Fruit fly (Drosophila melanogaster): Measurements from ENCODE around the gene CG1468.

CG1468 gene

DNA sequence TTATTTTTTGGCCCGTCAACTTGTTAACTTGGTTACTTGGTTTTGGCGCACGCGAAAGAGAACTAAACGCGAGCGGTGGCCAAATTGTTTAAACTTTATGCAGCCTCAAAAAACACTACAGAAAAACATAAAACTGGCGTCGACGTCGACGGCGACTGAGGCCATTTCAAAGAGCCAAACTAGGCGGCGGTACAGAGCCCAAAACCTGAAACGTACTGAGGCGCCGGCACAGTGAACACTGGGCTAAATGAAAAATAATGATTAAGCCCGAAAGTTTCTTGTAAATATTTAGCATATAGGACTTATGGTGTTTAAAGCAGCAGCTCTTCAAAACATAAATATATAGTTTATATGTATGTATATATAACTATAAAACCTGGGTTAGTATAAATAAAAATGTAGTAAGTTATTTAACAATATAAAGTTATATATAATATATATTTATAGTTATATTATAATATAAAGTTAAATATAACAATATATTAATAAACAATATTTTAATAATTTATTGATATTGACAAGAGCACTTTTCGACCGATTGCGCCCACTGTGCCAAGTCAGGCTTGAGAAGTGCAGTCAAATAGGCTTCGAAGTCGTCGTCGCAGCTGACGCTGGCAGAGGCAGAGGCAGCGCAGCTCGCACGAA is 21.4 kb downstream of the CG1468 start, which contains the start of gene CG15249 (continued):
- peak; percentile 75 for TF ChIP-seq CG11504 (tag; optimal IDR thresholded peaks at IDR 0.05)
- TF ChIP-seq TFAM (GFP tag; optimal IDR thresholded peaks at IDR 0.05): no peak
- TF ChIP-seq CG14014 (GFP tag; IDR thresholded peaks at IDR 0.05): no peak
- TF ChIP-seq Ssrp (tag; optimal IDR thresholded peaks at IDR 0.05): peak; percentile 67
- no peak for TF ChIP-seq pan (optimal IDR thresholded peaks at IDR 0.05)
- TF ChIP-seq pan (GFP tag; optimal IDR thresholded peaks at IDR 0.05 in 1 of 2, IDR thresholded peaks at IDR 0.05 in 1 of 2): no peak
- TF ChIP-seq B-H1 (GFP tag; IDR thresholded peaks at IDR 0.05): no peak; the same call in 2 of the 3 replicates
- no peak for TF ChIP-seq Awh (GFP tag; IDR thresholded peaks at IDR 0.05)
- TF ChIP-seq E2f2 (GFP tag; IDR thresholded peaks at IDR 0.05): peak; percentile 33; the same call in 1 of the 2 replicates
- TF ChIP-seq hb (GFP tag; IDR thresholded peaks at IDR 0.05; ENCODE audit: partially characterized antibody): no peak
- TF ChIP-seq luna (GFP tag; optimal IDR thresholded peaks at IDR 0.05): no peak
- no peak for TF ChIP-seq ERR (GFP tag; optimal IDR thresholded peaks at IDR 0.05)
- no peak for TF ChIP-seq cas (GFP tag; IDR thresholded peaks at IDR 0.05)
- TF ChIP-seq usp (GFP tag; optimal IDR thresholded peaks at IDR 0.05): no peak
- TF ChIP-seq Bteb2 (GFP tag; optimal IDR thresholded peaks at IDR 0.05): no peak
- peak; percentile 47 for TF ChIP-seq CG17385 (GFP tag; optimal IDR thresholded peaks at IDR 0.05)
- peak; percentile 5 for TF ChIP-seq CG9727 (GFP tag; optimal IDR thresholded peaks at IDR 0.05)
- TF ChIP-seq CG15011 (GFP tag; optimal IDR thresholded peaks at IDR 0.05): no peak
- TF ChIP-seq shn (GFP tag; optimal IDR thresholded peaks at IDR 0.05): no peak
- TF ChIP-seq crol (GFP tag; IDR thresholded peaks at IDR 0.05): no peak
- TF ChIP-seq pros (GFP tag; optimal IDR thresholded peaks at IDR 0.05): no peak
- TF ChIP-seq NFAT (GFP tag; IDR thresholded peaks at IDR 0.05): no peak
- TF ChIP-seq CG9797 (GFP tag; optimal IDR thresholded peaks at IDR 0.05): no peak
- peak; percentile 44 for TF ChIP-seq lab (GFP tag; optimal IDR thresholded peaks at IDR 0.05)
- no peak for TF ChIP-seq da (GFP tag; optimal IDR thresholded peaks at IDR 0.05)
- TF ChIP-seq vvl (GFP tag; IDR thresholded peaks at IDR 0.05): no peak
- TF ChIP-seq Nf-YB (GFP tag; optimal IDR thresholded peaks at IDR 0.05): peak; percentile 32
- no peak for TF ChIP-seq abd-A (tag; optimal IDR thresholded peaks at IDR 0.05)
- TF ChIP-seq tgo (GFP tag; IDR thresholded peaks at IDR 0.05): no peak; the same call in 2 of the 3 replicates
- TF ChIP-seq p53 (GFP tag; optimal IDR thresholded peaks at IDR 0.05): no peak
- no peak for TF ChIP-seq CG1602 (GFP tag; optimal IDR thresholded peaks at IDR 0.05)
- TF ChIP-seq ATbp (GFP tag; optimal IDR thresholded peaks at IDR 0.05): peak; percentile 34
- peak; percentile 32 for TF ChIP-seq HHEX (GFP tag; optimal IDR thresholded peaks at IDR 0.05)
- TF ChIP-seq CG7928 (GFP tag; optimal IDR thresholded peaks at IDR 0.05): no peak
- TF ChIP-seq Usf (GFP tag; optimal IDR thresholded peaks at IDR 0.05): no peak
- peak in 1 of 3 experiments; percentile 64 for TF ChIP-seq lola (GFP tag; optimal IDR thresholded peaks at IDR 0.05)
- no peak for TF ChIP-seq sr (GFP tag; IDR thresholded peaks at IDR 0.05)
- TF ChIP-seq gt (GFP tag; IDR thresholded peaks at IDR 0.05): no peak
- TF ChIP-seq CG31388 (GFP tag; optimal IDR thresholded peaks at IDR 0.05): no peak
- peak; percentile 24 for TF ChIP-seq oc (tag; optimal IDR thresholded peaks at IDR 0.05)
- TF ChIP-seq CG3163 (GFP tag; optimal IDR thresholded peaks at IDR 0.05): no peak
- no peak for TF ChIP-seq eyg (GFP tag; optimal IDR thresholded peaks at IDR 0.05)
- TF ChIP-seq Deaf1 (tag; optimal IDR thresholded peaks at IDR 0.05): peak; percentile 41
- no peak for TF ChIP-seq CG31224 (GFP tag; IDR thresholded peaks at IDR 0.05)
- TF ChIP-seq Dref (GFP tag; IDR thresholded peaks at IDR 0.05): no peak
- TF ChIP-seq corto (GFP tag; optimal IDR thresholded peaks at IDR 0.05): no peak
- TF ChIP-seq Sox102F (GFP tag; optimal IDR thresholded peaks at IDR 0.05): peak; percentile 66
- peak; percentile 45 for TF ChIP-seq salm (tag; optimal IDR thresholded peaks at IDR 0.05)
- TF ChIP-seq org-1 (GFP tag; optimal IDR thresholded peaks at IDR 0.05): no peak
- TF ChIP-seq CG4282 (GFP tag; optimal IDR thresholded peaks at IDR 0.05): no peak
- no peak for TF ChIP-seq CG10462 (GFP tag; optimal IDR thresholded peaks at IDR 0.05)
